Fruit fly (Drosophila melanogaster): ENCODE measurements around the gene CG15202.

CG15202 gene

DNA sequence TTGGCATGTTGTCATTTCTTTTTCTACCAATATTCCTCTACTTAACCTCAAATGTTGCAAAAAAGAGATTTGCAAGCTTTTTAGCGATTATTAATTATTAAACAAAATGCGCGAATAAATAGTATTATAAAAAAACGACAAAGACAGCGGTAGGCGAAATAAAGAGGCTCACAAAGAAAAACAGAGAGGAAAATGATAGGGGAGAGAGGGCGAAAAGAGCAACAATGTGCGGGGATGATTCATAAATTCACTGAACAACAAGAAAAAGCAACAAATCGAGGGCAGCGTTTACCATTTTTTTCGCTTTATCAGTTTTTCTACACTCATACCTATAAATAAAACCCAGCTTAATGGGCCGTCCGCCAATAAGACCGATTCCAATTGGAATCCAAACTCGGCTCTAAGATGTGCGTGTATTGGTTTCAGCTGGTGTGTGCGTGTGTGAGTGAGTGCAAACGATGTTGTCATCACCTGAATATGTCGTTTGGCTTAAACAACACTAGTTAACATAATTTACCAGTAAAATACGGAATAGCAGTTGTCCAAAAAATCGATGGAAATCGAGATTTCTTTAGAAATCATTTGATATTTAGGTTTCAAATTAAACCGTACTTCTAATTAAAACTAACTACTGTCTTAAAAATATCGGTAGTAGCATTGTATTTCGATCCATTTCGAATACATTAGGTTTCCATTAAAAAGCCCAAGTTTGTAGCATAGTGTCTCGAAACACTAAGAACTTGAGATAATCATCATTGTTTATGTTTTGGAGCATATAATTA is 13.7 kb downstream of the CG15202 start (continued):
- no peak for TF ChIP-seq jing (GFP tag; optimal IDR thresholded peaks at IDR 0.05)
- TF ChIP-seq CG6813 (GFP tag; optimal IDR thresholded peaks at IDR 0.05), result no peak
- peak; percentile 67 for TF ChIP-seq bigmax (GFP tag; optimal IDR thresholded peaks at IDR 0.05)
- TF ChIP-seq CG9932 (GFP tag; IDR thresholded peaks at IDR 0.05), result peak; percentile 35
- TF ChIP-seq Oli (tag; optimal IDR thresholded peaks at IDR 0.05), result no peak
- no peak for TF ChIP-seq ewg (GFP tag; optimal IDR thresholded peaks at IDR 0.05)
- no peak for TF ChIP-seq Bdp1 (GFP tag; optimal IDR thresholded peaks at IDR 0.05)
- no peak for TF ChIP-seq CG15269 (tag; optimal IDR thresholded peaks at IDR 0.05)
- no peak for TF ChIP-seq Scr (GFP tag; IDR thresholded peaks at IDR 0.05; ENCODE audit: partially characterized antibody)
- TF ChIP-seq CG13424 (tag; optimal IDR thresholded peaks at IDR 0.05), result peak; percentile 36
- no peak for TF ChIP-seq Bteb2 (GFP tag; optimal IDR thresholded peaks at IDR 0.05)
- TF ChIP-seq so (GFP tag; IDR thresholded peaks at IDR 0.05), result no peak
- no peak for TF ChIP-seq CG3847 (GFP tag; IDR thresholded peaks at IDR 0.05)
- no peak for TF ChIP-seq chif (GFP tag; optimal IDR thresholded peaks at IDR 0.05)
- no peak for TF ChIP-seq hth (optimal IDR thresholded peaks at IDR 0.05)
- TF ChIP-seq CG13123 (GFP tag; optimal IDR thresholded peaks at IDR 0.05), result no peak
- peak; percentile 37 for TF ChIP-seq grau (tag; optimal IDR thresholded peaks at IDR 0.05)
- no peak for TF ChIP-seq CG30403 (GFP tag; optimal IDR thresholded peaks at IDR 0.05)
- TF ChIP-seq insv (GFP tag; optimal IDR thresholded peaks at IDR 0.05), result peak; percentile 72 to 93
- no peak for TF ChIP-seq CG4617 (GFP tag; optimal IDR thresholded peaks at IDR 0.05; ENCODE audit: borderline replicate concordance)
- TF ChIP-seq D (optimal IDR thresholded peaks at IDR 0.05), result no peak
- TF ChIP-seq D (GFP tag; optimal IDR thresholded peaks at IDR 0.05), result no peak
- TF ChIP-seq CG9817 (tag; optimal IDR thresholded peaks at IDR 0.05), result peak; percentile 4
- TF ChIP-seq CG1233 (GFP tag; optimal IDR thresholded peaks at IDR 0.05), result no peak
- TF ChIP-seq gfzf (GFP tag; optimal IDR thresholded peaks at IDR 0.05), result no peak
- no peak for TF ChIP-seq eyg (GFP tag; optimal IDR thresholded peaks at IDR 0.05)
- no peak for TF ChIP-seq Ets97D (GFP tag; optimal IDR thresholded peaks at IDR 0.05)
- no peak for TF ChIP-seq HmgD (GFP tag; optimal IDR thresholded peaks at IDR 0.05)
- TF ChIP-seq lab (GFP tag; optimal IDR thresholded peaks at IDR 0.05), result peak; percentile 41
- no peak for TF ChIP-seq HLHmδ (GFP tag; optimal IDR thresholded peaks at IDR 0.05)
- no peak for TF ChIP-seq fd102C (GFP tag; optimal IDR thresholded peaks at IDR 0.05)
- no peak for TF ChIP-seq HLH3B (GFP tag; IDR thresholded peaks at IDR 0.05)
- no peak for TF ChIP-seq odd (GFP tag; optimal IDR thresholded peaks at IDR 0.05)
- TF ChIP-seq E2f1 (GFP tag; IDR thresholded peaks at IDR 0.05), result no peak
- no peak for TF ChIP-seq CG9727 (GFP tag; optimal IDR thresholded peaks at IDR 0.05)
- TF ChIP-seq Neu2 (GFP tag; optimal IDR thresholded peaks at IDR 0.05; ENCODE audit: borderline replicate concordance), result no peak
- TF ChIP-seq btn (GFP tag; optimal IDR thresholded peaks at IDR 0.05), result no peak
- TF ChIP-seq sug (tag; optimal IDR thresholded peaks at IDR 0.05), result no peak
- TF ChIP-seq amos (GFP tag; IDR thresholded peaks at IDR 0.05; ENCODE audit: partially characterized antibody), result no peak
- TF ChIP-seq CG15011 (GFP tag; optimal IDR thresholded peaks at IDR 0.05), result no peak
- TF ChIP-seq MBD-R2 (GFP tag; IDR thresholded peaks at IDR 0.05), result peak; percentile 13; the same call in 1 of the 2 replicates
- no peak for TF ChIP-seq Dek (tag; optimal IDR thresholded peaks at IDR 0.05)
- TF ChIP-seq lilli (GFP tag; optimal IDR thresholded peaks at IDR 0.05), result no peak
- TF ChIP-seq CG11504 (tag; optimal IDR thresholded peaks at IDR 0.05), result no peak
- no peak for TF ChIP-seq CG31365 (tag; optimal IDR thresholded peaks at IDR 0.05)
- no peak for TF ChIP-seq CG12769 (tag; optimal IDR thresholded peaks at IDR 0.05)
- no peak for TF ChIP-seq CG12299 (tag; optimal IDR thresholded peaks at IDR 0.05)
- no peak for TF ChIP-seq Atf-2 (GFP tag; optimal IDR thresholded peaks at IDR 0.05)
- no peak for TF ChIP-seq CG11696 (GFP tag; IDR thresholded peaks at IDR 0.05)
- no peak for TF ChIP-seq kah (GFP tag; optimal IDR thresholded peaks at IDR 0.05)

Data from whole organism, embryonic.